Worm (Caenorhabditis elegans): ENCODE results near the gene F09E5.11.

F09E5.11 gene

ce11 chrII:5389831-5390323 lies 31.9 kb upstream of the F09E5.11 start, which contains the start of gene ndx-6 (continued):
- TF ChIP-seq egl-13 (tag; optimal IDR thresholded peaks at IDR 0.05) (peak; percentile 64), rnt-1 (tag; optimal IDR thresholded peaks at IDR 0.05) (peak; percentile 93), nhr-237 (tag; optimal IDR thresholded peaks at IDR 0.05) (no peak), ceh-8 (GFP tag; optimal IDR thresholded peaks at IDR 0.05) (no peak), Y116A8C.19 (tag; optimal IDR thresholded peaks at IDR 0.05; ENCODE audit: borderline replicate concordance) (no peak), lin-39 (tag; optimal IDR thresholded peaks at IDR 0.05) (peak; percentile 65), sox-4 (tag; optimal IDR thresholded peaks at IDR 0.05) (peak; percentile 32), lir-3 (tag; optimal IDR thresholded peaks at IDR 0.05; ENCODE audit: poor library complexity) (peak; percentile 62), irx-1 (tag; optimal IDR thresholded peaks at IDR 0.05) (peak; percentile 47), nhr-71 (tag; optimal IDR thresholded peaks at IDR 0.05) (peak; percentile 90), tbx-2 (tag; optimal IDR thresholded peaks at IDR 0.05) (peak; percentile 83), lsy-2 (tag; optimal IDR thresholded peaks at IDR 0.05) (peak; percentile 90 to 92), ceh-90 (tag; optimal IDR thresholded peaks at IDR 0.05) (peak; percentile 26), zip-4 (GFP tag; optimal IDR thresholded peaks at IDR 0.05) (peak; percentile 36), tlp-1 (tag; optimal IDR thresholded peaks at IDR 0.05) (no peak), nhr-85 (tag) (peak; percentile 93), ceh-82 (tag; optimal IDR thresholded peaks at IDR 0.05) (peak; percentile 81 to 88 (median 84)), snpc-4 (tag; optimal IDR thresholded peaks at IDR 0.05) (peak; percentile 78), fkh-4 (tag; optimal IDR thresholded peaks at IDR 0.05; ENCODE audit: borderline replicate concordance) (no peak), C16A3.4 (tag; optimal IDR thresholded peaks at IDR 0.05) (peak; percentile 90), grh-1 (GFP tag; IDR thresholded peaks at IDR 0.05) (peak; percentile 60), elt-3 (tag; optimal IDR thresholded peaks at IDR 0.05) (peak in 2 of 6 experiments; percentile 73 to 87), zag-1 (tag; optimal IDR thresholded peaks at IDR 0.05) (no peak), ceh-63 (GFP tag; optimal IDR thresholded peaks at IDR 0.05) (no peak), hlh-17 (GFP tag; optimal IDR thresholded peaks at IDR 0.05; ENCODE audit: borderline replicate concordance) (no peak), ztf-4 (tag; optimal IDR thresholded peaks at IDR 0.05) (peak; percentile 76), xbp-1 (tag; optimal IDR thresholded peaks at IDR 0.05) (peak; percentile 88), swsn-7 (tag; optimal IDR thresholded peaks at IDR 0.05) (peak; percentile 87), elt-2 (tag; optimal IDR thresholded peaks at IDR 0.05) (peak; percentile 86), lin-35 (GFP tag; optimal IDR thresholded peaks at IDR 0.05) (peak; percentile 99 to 100), lin-14 (GFP tag; optimal IDR thresholded peaks at IDR 0.05) (peak; percentile 88), isw-1 (GFP tag; IDR thresholded peaks at IDR 0.05) (peak; percentile 74), vab-15 (tag; optimal IDR thresholded peaks at IDR 0.05) (no peak), nhr-77 (tag; optimal IDR thresholded peaks at IDR 0.05) (peak; percentile 52), nhr-28 (tag; optimal IDR thresholded peaks at IDR 0.05) (no peak)

ce11 chrII:5388786-5389421 lies 30.9 kb upstream of the F09E5.11 start, which contains the start of gene rsp-4:
Gene rsp-4 (minus strand): TSS chrII:5388836.
- TF ChIP-seq nhr-85 (tag) (peak; percentile 29), lsy-2 (tag; optimal IDR thresholded peaks at IDR 0.05) (no peak), hlh-4 (tag; optimal IDR thresholded peaks at IDR 0.05) (no peak), nhr-28 (tag; optimal IDR thresholded peaks at IDR 0.05) (no peak), snu-23 (GFP tag; optimal IDR thresholded peaks at IDR 0.05) (no peak), tlp-1 (tag; optimal IDR thresholded peaks at IDR 0.05) (no peak), lin-14 (GFP tag; optimal IDR thresholded peaks at IDR 0.05) (no peak), lin-13 (GFP tag; optimal IDR thresholded peaks at IDR 0.05) (no peak), efl-1 (optimal IDR thresholded peaks at IDR 0.05) (no peak), efl-1 (GFP tag; optimal IDR thresholded peaks at IDR 0.05 in 1 of 2) (peak in 1 of 2 experiments; percentile 4), ceh-82 (tag; optimal IDR thresholded peaks at IDR 0.05) (no peak), nhr-12 (tag; optimal IDR thresholded peaks at IDR 0.05) (no peak), zag-1 (tag; optimal IDR thresholded peaks at IDR 0.05) (no peak), ceh-63 (GFP tag; optimal IDR thresholded peaks at IDR 0.05) (peak; percentile 16), pqm-1 (tag; optimal IDR thresholded peaks at IDR 0.05) (no peak), Y116A8C.19 (tag; optimal IDR thresholded peaks at IDR 0.05; ENCODE audit: borderline replicate concordance) (no peak), nhr-90 (tag; optimal IDR thresholded peaks at IDR 0.05; ENCODE audit: poor library complexity) (no peak)
